Fruit fly (Drosophila melanogaster) whole organism, embryonic: ENCODE results near the gene kin17.
A peak's percentile ranks its signal among the peaks of the same experiment; 100 is the strongest.

Experiments used
- B-H1 ChIP-seq: fragments of 200-800 bp; sonication (Bioruptor generic); IDR thresholded peaks from 3 replicates; pipeline ENCODE4 v1.3.6; 2022; ENCODE audit warnings: missing biosample characterization, missing genetic modification characterization
- BEAF-32 ChIP-seq: fragments of 200-800 bp; sonication (Bioruptor generic); optimal IDR thresholded peaks from 3 replicates; lab custom pipeline; 2017; ENCODE audit warnings: missing biosample characterization, missing genetic modification characterization, mild to moderate bottlenecking, moderate library complexity, missing genetic modification reagents
- Bgb ChIP-seq: fragments of 200-800 bp; sonication (Bioruptor generic); IDR thresholded peaks from 2 replicates; pipeline ENCODE4 v1.3.6; 2022; ENCODE audit warnings: missing biosample characterization, missing genetic modification characterization; ENCODE audit not compliant: partially characterized antibody
- CG10267 ChIP-seq: fragments of 200-800 bp; sonication (Bioruptor generic); optimal IDR thresholded peaks from 2 replicates; lab custom pipeline; 2018; ENCODE audit warnings: missing biosample characterization, mild to moderate bottlenecking, missing genetic modification characterization, moderate library complexity
- CG10274 ChIP-seq: fragments of 200-800 bp; sonication (Bioruptor generic); optimal IDR thresholded peaks from 3 replicates; lab custom pipeline; 2017; ENCODE audit warnings: missing biosample characterization, mild to moderate bottlenecking, missing genetic modification characterization
- CG11247 ChIP-seq: fragments of 200-800 bp; sonication (Bioruptor generic); IDR thresholded peaks from 2 replicates; pipeline ENCODE4 v1.3.6; 2022; ENCODE audit warnings: missing biosample characterization, missing genetic modification characterization
- CG11695 ChIP-seq: fragments of 200-800 bp; sonication (Bioruptor generic); IDR thresholded peaks from 3 replicates; pipeline ENCODE4 v1.3.6; 2022; ENCODE audit warnings: missing biosample characterization, missing genetic modification characterization
- CG12155 ChIP-seq: fragments of 200-800 bp; sonication (Bioruptor generic); optimal IDR thresholded peaks from 3 replicates; lab custom pipeline; 2016; ENCODE audit warnings: missing biosample characterization, missing genetic modification characterization
- CG12391 ChIP-seq: fragments of 200-800 bp; sonication (Bioruptor generic); optimal IDR thresholded peaks from 3 replicates; lab custom pipeline; 2018; ENCODE audit warnings: missing biosample characterization, mild to moderate bottlenecking, missing genetic modification characterization, moderate library complexity
- CG13287 ChIP-seq: fragments of 200-800 bp; sonication (Bioruptor generic); IDR thresholded peaks from 2 replicates; pipeline ENCODE4 v1.3.6; 2022; ENCODE audit warnings: missing biosample characterization, missing genetic modification characterization; ENCODE audit not compliant: partially characterized antibody
- CG13775 ChIP-seq: fragments of 200-800 bp; sonication (Bioruptor generic); optimal IDR thresholded peaks from 3 replicates; lab custom pipeline; 2017; ENCODE audit warnings: missing biosample characterization, mild to moderate bottlenecking, missing genetic modification characterization
- CG15514 ChIP-seq: fragments of 200-800 bp; sonication (Bioruptor generic); optimal IDR thresholded peaks from 3 replicates; lab custom pipeline; 2017; ENCODE audit warnings: missing biosample characterization, missing genetic modification characterization, mild to moderate bottlenecking, moderate library complexity, missing genetic modification reagents
- CG17829 ChIP-seq: fragments of 200-800 bp; optimal IDR thresholded peaks from 2 replicates; lab custom pipeline; 2019; ENCODE audit warnings: missing biosample characterization, mild to moderate bottlenecking, missing genetic modification characterization, moderate library complexity
- CG3163 ChIP-seq: fragments of 200-800 bp; sonication (Bioruptor generic); optimal IDR thresholded peaks from 3 replicates; lab custom pipeline; 2016; ENCODE audit warnings: missing biosample characterization, missing genetic modification characterization
- CG3281 ChIP-seq: fragments of 200-800 bp; sonication (Bioruptor generic); optimal IDR thresholded peaks from 3 replicates; lab custom pipeline; 2017; ENCODE audit warnings: missing biosample characterization, mild to moderate bottlenecking, missing genetic modification characterization
- CG3407 ChIP-seq: fragments of 200-800 bp; sonication (Bioruptor generic); optimal IDR thresholded peaks from 2 replicates; lab custom pipeline; 2018; ENCODE audit warnings: missing biosample characterization, mild to moderate bottlenecking, missing genetic modification characterization
- CG42726 ChIP-seq: fragments of 200-800 bp; sonication (Bioruptor generic); IDR thresholded peaks from 2 replicates; pipeline ENCODE4 v1.3.6; 2022; ENCODE audit warnings: missing biosample characterization, missing genetic modification characterization; ENCODE audit not compliant: partially characterized antibody
- CG4424 ChIP-seq: fragments of 200-800 bp; sonication (Bioruptor generic); optimal IDR thresholded peaks from 3 replicates; lab custom pipeline; 2016; ENCODE audit warnings: missing biosample characterization, missing genetic modification characterization
- CG6765 ChIP-seq: fragments of 200-800 bp; sonication (Bioruptor generic); optimal IDR thresholded peaks from 3 replicates; lab custom pipeline; 2017; ENCODE audit warnings: missing biosample characterization, mild to moderate bottlenecking, missing genetic modification characterization
- CG7556 ChIP-seq: fragments of 200-800 bp; sonication (Bioruptor generic); optimal IDR thresholded peaks from 2 replicates; lab custom pipeline; 2017; ENCODE audit warnings: missing biosample characterization, mild to moderate bottlenecking, missing genetic modification characterization
- CG8359 ChIP-seq: fragments of 200-800 bp; sonication (Bioruptor generic); optimal IDR thresholded peaks from 2 replicates; lab custom pipeline; 2017; ENCODE audit warnings: missing biosample characterization, mild to moderate bottlenecking, missing genetic modification characterization, borderline replicate concordance
- CG8478 ChIP-seq: fragments of >200 bp; optimal IDR thresholded peaks from 2 replicates; lab custom pipeline; 2018
- CHES-1-like ChIP-seq: fragments of 200-800 bp; sonication (Bioruptor generic); optimal IDR thresholded peaks from 2 replicates; lab custom pipeline; 2016; ENCODE audit warnings: missing biosample characterization, missing genetic modification characterization
- Chrac-16 ChIP-seq: fragments of 200-800 bp; sonication (Bioruptor generic); optimal IDR thresholded peaks from 3 replicates; lab custom pipeline; 2016; ENCODE audit warnings: missing biosample characterization, missing genetic modification characterization
- Ets97D ChIP-seq: fragments of 200-800 bp; sonication (Bioruptor generic); optimal IDR thresholded peaks from 3 replicates; lab custom pipeline; 2016; ENCODE audit warnings: missing biosample characterization, missing genetic modification characterization
- HHEX ChIP-seq: fragments of 200-800 bp; sonication (Bioruptor generic); optimal IDR thresholded peaks from 3 replicates; lab custom pipeline; 2017; ENCODE audit warnings: missing biosample characterization, mild to moderate bottlenecking, missing genetic modification characterization, missing genetic modification reagents
- Hr39 ChIP-seq: fragments of >200 bp; optimal IDR thresholded peaks from 2 replicates; lab custom pipeline; 2017
- Lim3 ChIP-seq: fragments of 200-800 bp; sonication (Bioruptor generic); IDR thresholded peaks from 2 replicates; pipeline ENCODE4 v1.3.6; 2022; ENCODE audit warnings: missing biosample characterization, missing genetic modification characterization
- Nf-YA ChIP-seq: fragments of 200-800 bp; sonication (Bioruptor generic); IDR thresholded peaks from 2 replicates; pipeline ENCODE4 v1.3.6; 2022; ENCODE audit warnings: missing biosample characterization, missing genetic modification characterization
- PHDP ChIP-seq: fragments of 200-800 bp; sonication (Bioruptor generic); optimal IDR thresholded peaks from 3 replicates; lab custom pipeline; 2018; ENCODE audit warnings: missing biosample characterization, mild to moderate bottlenecking, missing genetic modification characterization, moderate library complexity
- Rfx ChIP-seq: fragments of 200-800 bp; sonication (Bioruptor generic); IDR thresholded peaks from 2 replicates; pipeline ENCODE4 v1.3.6; 2022; ENCODE audit warnings: missing biosample characterization, missing genetic modification characterization
- Xbp1 ChIP-seq: fragments of 200-800 bp; sonication (Bioruptor generic); optimal IDR thresholded peaks from 3 replicates; lab custom pipeline; 2016; ENCODE audit warnings: missing biosample characterization, mild to moderate bottlenecking, missing genetic modification characterization
- al ChIP-seq: fragments of 200-800 bp; sonication (Bioruptor generic); IDR thresholded peaks from 2 replicates; pipeline ENCODE4 v1.3.6; 2022; ENCODE audit warnings: missing biosample characterization, missing genetic modification characterization
- ci ChIP-seq: fragments of 200-800 bp; sonication (Bioruptor generic); IDR thresholded peaks from 3 replicates; pipeline ENCODE4 v1.3.6; 2022; ENCODE audit warnings: missing biosample characterization, missing genetic modification characterization
- ewg ChIP-seq: fragments of 200-800 bp; sonication (Bioruptor generic); optimal IDR thresholded peaks from 3 replicates; lab custom pipeline; 2017; ENCODE audit warnings: mild to moderate bottlenecking, missing biosample characterization, missing genetic modification reagents, missing genetic modification characterization
- eyg ChIP-seq: fragments of 200-800 bp; sonication (Bioruptor generic); optimal IDR thresholded peaks from 3 replicates; lab custom pipeline; 2016; ENCODE audit warnings: missing biosample characterization, missing genetic modification characterization
- fd96Cb ChIP-seq: fragments of 200-800 bp; sonication (Bioruptor generic); optimal IDR thresholded peaks from 2 replicates; lab custom pipeline; 2018; ENCODE audit warnings: missing biosample characterization, mild to moderate bottlenecking, missing genetic modification characterization, moderate library complexity
- gcm ChIP-seq: fragments of 200-800 bp; sonication (Bioruptor generic); optimal IDR thresholded peaks from 2 replicates; lab custom pipeline; 2019; ENCODE audit warnings: missing biosample characterization, mild to moderate bottlenecking, missing genetic modification characterization, moderate library complexity
- gt ChIP-seq: fragments of 200-800 bp; sonication (Bioruptor generic); IDR thresholded peaks from 2 replicates; pipeline ENCODE4 v1.3.6; 2022; ENCODE audit warnings: missing biosample characterization, missing genetic modification characterization
- lab ChIP-seq: fragments of 200-800 bp; sonication (Bioruptor generic); optimal IDR thresholded peaks from 3 replicates; lab custom pipeline; 2017; ENCODE audit warnings: missing biosample characterization, missing genetic modification characterization, mild to moderate bottlenecking, moderate library complexity, missing genetic modification reagents
- lbe ChIP-seq: fragments of 200-800 bp; sonication (Bioruptor generic); optimal IDR thresholded peaks from 2 replicates; lab custom pipeline; 2016; ENCODE audit warnings: missing biosample characterization, mild to moderate bottlenecking, missing genetic modification characterization
- lov ChIP-seq, 2 experiments: fragments of 200-800 bp in 1 of 2; fragments of >200 bp in 1 of 2; sonication (Bioruptor generic) in 1 of 2; IDR thresholded peaks in 1 of 2; optimal IDR thresholded peaks in 1 of 2; 2 replicates in 1 of 2; 3 replicates in 1 of 2; pipeline versions ENCODE4 v1.3.6 to Lab custom; 2017 to 2022; ENCODE audit warnings: missing biosample characterization in 1 of 2, missing genetic modification characterization in 1 of 2
- nmo ChIP-seq: fragments of 200-800 bp; sonication (Bioruptor generic); optimal IDR thresholded peaks from 2 replicates; lab custom pipeline; 2018; ENCODE audit warnings: missing biosample characterization, mild to moderate bottlenecking, missing genetic modification characterization, moderate library complexity
- nom ChIP-seq: fragments of 200-800 bp; sonication (Bioruptor generic); optimal IDR thresholded peaks from 2 replicates; lab custom pipeline; 2017; ENCODE audit warnings: missing biosample characterization, missing genetic modification characterization, mild to moderate bottlenecking, moderate library complexity, missing genetic modification reagents
- org-1 ChIP-seq: fragments of 200-800 bp; sonication (Bioruptor generic); optimal IDR thresholded peaks from 2 replicates; lab custom pipeline; 2017; ENCODE audit warnings: missing biosample characterization, missing genetic modification characterization
- sc ChIP-seq, 3 experiments: fragments of >200 bp in 2 of 3; fragments of 200-800 bp in 1 of 3; sonication (Bioruptor generic) in 1 of 3; optimal IDR thresholded peaks; 2 replicates in 2 of 3; 3 replicates in 1 of 3; lab custom pipeline; 2017; ENCODE audit warnings: mild to moderate bottlenecking in 1 of 3, missing biosample characterization in 1 of 3, missing genetic modification characterization in 1 of 3, missing genetic modification reagents in 1 of 3
- schlank ChIP-seq: fragments of 200-800 bp; sonication (Bioruptor generic); optimal IDR thresholded peaks from 2 replicates; lab custom pipeline; 2018; ENCODE audit warnings: missing biosample characterization, mild to moderate bottlenecking, missing genetic modification characterization

The kin17 gene

dm6 chr3L:20401026-20401912 lies 44.7 kb downstream of the kin17 start, which contains the start of gene trbl (continued):
- TF ChIP-seq fd96Cb (tag; lab: Kevin White, UChicago): no peak
- TF ChIP-seq CG10267 (tag; lab: Kevin White, UChicago): peak; percentile 53
- peak; percentile 18 for TF ChIP-seq CG4424
- no peak for TF ChIP-seq eyg (GFP tag; lab: Kevin White, UChicago)
- TF ChIP-seq CG6765 (GFP tag; lab: Kevin White, UChicago): peak; percentile 43
- peak; percentile 27 for TF ChIP-seq PHDP (tag; lab: Kevin White, UChicago)
- peak; percentile 47 for TF ChIP-seq CG3281 (GFP tag; lab: Kevin White, UChicago)
- no peak for TF ChIP-seq CHES-1-like (GFP tag; lab: Kevin White, UChicago)
- peak; percentile 82 for TF ChIP-seq nmo (GFP tag; lab: Kevin White, UChicago)
- no peak for TF ChIP-seq CG12155 (GFP tag; lab: Kevin White, UChicago)
- no peak for TF ChIP-seq Chrac-16
- TF ChIP-seq sc (optimal IDR thresholded peaks at IDR 0.05; lab: Kevin White, UChicago): no peak
- no peak for TF ChIP-seq sc (GFP tag; optimal IDR thresholded peaks at IDR 0.05; lab: Kevin White, UChicago)
- TF ChIP-seq Ets97D: peak; percentile 26
- TF ChIP-seq CG15514: peak; percentile 68
- no peak for TF ChIP-seq ewg
- peak; percentile 43; the same call in 1 of the 3 replicates for TF ChIP-seq ci (GFP tag; lab: Robert Waterston, UW)
- no peak for TF ChIP-seq CG10274 (GFP tag; lab: Kevin White, UChicago)
- peak; percentile 8 for TF ChIP-seq CG7556 (GFP tag; lab: Kevin White, UChicago)
- TF ChIP-seq gt: no peak
- TF ChIP-seq CG12391 (tag; lab: Kevin White, UChicago): no peak
- TF ChIP-seq HHEX (GFP tag; lab: Kevin White, UChicago): no peak
- TF ChIP-seq Rfx (GFP tag; lab: Robert Waterston, UW): no peak
- no peak for TF ChIP-seq CG42726 (GFP tag; lab: Robert Waterston, UW)
- TF ChIP-seq CG11695 (GFP tag; lab: Robert Waterston, UW): no peak
- TF ChIP-seq Hr39 (lab: Kevin White, UChicago): no peak
- TF ChIP-seq lab (GFP tag; lab: Kevin White, UChicago): peak; percentile 52
- peak; percentile 49 for TF ChIP-seq CG8478 (lab: Kevin White, UChicago)
- no peak for TF ChIP-seq schlank (tag; lab: Kevin White, UChicago)
- no peak for TF ChIP-seq CG11247 (GFP tag; lab: Robert Waterston, UW)
- no peak for TF ChIP-seq CG8359 (GFP tag; lab: Kevin White, UChicago)
- TF ChIP-seq CG13287 (GFP tag; lab: Robert Waterston, UW): peak; percentile 70
- peak; percentile 10 for TF ChIP-seq lbe (GFP tag; lab: Kevin White, UChicago)
- no peak for TF ChIP-seq Xbp1
- no peak for TF ChIP-seq lov (optimal IDR thresholded peaks at IDR 0.05; lab: Kevin White, UChicago)
- TF ChIP-seq lov (GFP tag; IDR thresholded peaks at IDR 0.05; lab: Robert Waterston, UW): 0 out of 3 replicates have a peak, but pooled peaks have one; percentile 66
- peak; percentile 80 for TF ChIP-seq gcm
- peak; percentile 24 for TF ChIP-seq CG3407 (GFP tag; lab: Kevin White, UChicago)
- TF ChIP-seq org-1 (GFP tag; lab: Kevin White, UChicago): no peak
- TF ChIP-seq B-H1 (GFP tag; lab: Robert Waterston, UW): no peak; the same call in 2 of the 3 replicates
- no peak for TF ChIP-seq CG13775 (GFP tag; lab: Kevin White, UChicago)
- TF ChIP-seq al: no peak
- no peak for TF ChIP-seq Nf-YA (GFP tag; lab: Robert Waterston, UW)
- TF ChIP-seq CG3163 (GFP tag; lab: Kevin White, UChicago): peak; percentile 99
- TF ChIP-seq CG17829 (tag; lab: Kevin White, UChicago): peak; percentile 97
- no peak for TF ChIP-seq Lim3 (GFP tag; lab: Robert Waterston, UW)
- TF ChIP-seq nom (GFP tag; lab: Kevin White, UChicago): peak; percentile 58
- TF ChIP-seq Bgb: peak; percentile 77
- TF ChIP-seq BEAF-32: peak; percentile 5
